Worm (Caenorhabditis elegans): Measurements from ENCODE around the gene H41C03.1.

DNA sequence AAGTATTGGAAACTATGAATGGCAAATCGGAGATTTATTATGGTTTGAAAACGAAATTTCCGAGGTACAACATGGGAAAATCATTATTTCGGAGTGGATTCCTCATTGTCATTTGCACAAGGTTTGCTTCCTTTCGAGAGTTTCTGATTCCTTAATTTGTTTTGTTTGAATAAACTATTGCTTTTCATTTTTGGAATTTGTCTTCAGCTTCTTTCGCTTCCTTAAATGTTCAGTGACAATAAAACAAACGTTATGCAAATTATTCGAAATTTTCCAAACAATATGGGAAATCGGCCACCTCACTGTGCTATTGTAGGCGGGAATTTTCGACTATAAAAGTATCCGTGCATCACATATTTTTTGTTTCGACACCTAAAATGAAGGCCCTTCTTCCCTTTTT, 12.4 kb upstream of the H41C03.1 start, which contains the start of gene nep-25:
- TF ChIP-seq nhr-237 (tag; optimal IDR thresholded peaks at IDR 0.05) (no peak), snpc-4 (tag; optimal IDR thresholded peaks at IDR 0.05) (no peak), nhr-84 (tag; optimal IDR thresholded peaks at IDR 0.05) (no peak), nhr-12 (tag; optimal IDR thresholded peaks at IDR 0.05) (no peak), Y116A8C.19 (tag; optimal IDR thresholded peaks at IDR 0.05; ENCODE audit: borderline replicate concordance) (no peak), unc-30 (tag; optimal IDR thresholded peaks at IDR 0.05) (no peak), fos-1 (tag; optimal IDR thresholded peaks at IDR 0.05) (no peak), unc-86 (tag; optimal IDR thresholded peaks at IDR 0.05) (no peak), lin-13 (GFP tag; optimal IDR thresholded peaks at IDR 0.05) (no peak), tbx-2 (tag; optimal IDR thresholded peaks at IDR 0.05) (no peak), ceh-8 (GFP tag; optimal IDR thresholded peaks at IDR 0.05) (no peak), nhr-28 (tag; optimal IDR thresholded peaks at IDR 0.05) (no peak), aly-2 (tag; optimal IDR thresholded peaks at IDR 0.05) (no peak)
